Fruit fly (Drosophila melanogaster): ENCODE data around the gene CG13133.

- TF ChIP-seq Sin3A (optimal IDR thresholded peaks at IDR 0.05) (no peak), psq (optimal IDR thresholded peaks at IDR 0.05) (no peak)
These were observed at the start of gene CG13133 for dm6 chr2L:10092289-10092688.
